Worm (Caenorhabditis elegans) whole organism, mixed stage, embryonic: Measurements from ENCODE around the gene smut-1.

Experiments used
- lsy-2 ChIP-seq: fragments of 150-350 bp; optimal IDR thresholded peaks from 2 replicates; lab custom pipeline; 2014; ENCODE audit warnings: missing biosample characterization, missing genetic modification characterization
- mep-1 ChIP-seq: fragments of 150-350 bp; optimal IDR thresholded peaks from 2 replicates; lab custom pipeline; 2017; ENCODE audit warnings: missing biosample characterization, missing genetic modification reagents, missing genetic modification characterization, inconsistent platforms
- nhr-237 ChIP-seq: fragments of 150-350 bp; optimal IDR thresholded peaks from 2 replicates; lab custom pipeline; 2014; ENCODE audit warnings: missing biosample characterization, missing genetic modification characterization

DNA sequence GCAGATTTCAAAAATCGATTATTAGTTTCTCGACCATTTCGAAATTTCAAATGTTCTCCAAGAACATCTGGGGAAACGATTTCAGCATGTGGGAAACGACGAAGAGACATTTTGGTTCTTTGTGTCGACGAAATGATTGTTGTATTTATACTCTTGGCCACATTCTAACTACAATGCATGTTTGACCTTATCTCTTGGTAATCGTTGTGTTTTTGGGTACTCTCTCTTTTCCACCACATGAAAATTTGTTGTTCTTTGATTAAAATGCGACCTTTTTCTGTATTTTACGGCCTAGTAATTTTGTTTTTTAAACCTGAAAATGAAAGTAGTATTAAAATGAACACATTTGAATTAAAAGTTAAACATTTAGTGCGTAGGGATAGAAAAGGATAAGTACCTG, 15.9 kb downstream of the smut-1 start, which contains the start of gene F17A9.5:
- TF ChIP-seq nhr-237 (tag; lab: Kevin White, UChicago) (no peak), lsy-2 (tag; lab: Kevin White, UChicago) (no peak), mep-1 (tag; lab: Kevin White, UChicago) (no peak)
